Worm (Caenorhabditis elegans): ENCODE data around the gene pro-1.

The pro-1 gene

DNA sequence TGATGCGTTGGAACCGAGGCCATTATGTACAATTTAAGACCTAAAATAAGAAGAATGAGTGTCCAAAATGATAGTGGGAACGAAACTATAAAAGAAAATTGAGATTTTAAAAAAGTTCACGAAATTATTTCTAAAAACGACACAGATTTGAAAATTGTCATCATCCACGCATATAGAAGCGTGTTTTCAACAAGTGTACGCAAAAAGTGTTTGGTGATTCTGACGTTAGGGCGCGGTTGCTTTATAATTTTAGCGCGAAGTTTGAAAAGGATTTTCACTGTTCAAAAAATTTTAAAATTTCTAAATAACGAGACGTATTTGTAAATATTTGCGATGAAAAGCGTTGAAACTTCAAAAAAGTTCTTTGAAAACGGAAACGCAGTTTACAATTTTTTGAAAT lies 21.6 kb upstream of the pro-1 start, which contains the start of gene cdc-48.1 (continued):
- TF ChIP-seq hlh-15 (tag; optimal IDR thresholded peaks at IDR 0.05) (peak; percentile 35), rnt-1 (tag; optimal IDR thresholded peaks at IDR 0.05) (peak; percentile 98), ceh-2 (tag; optimal IDR thresholded peaks at IDR 0.05) (peak; percentile 74), ceh-19 (GFP tag; optimal IDR thresholded peaks at IDR 0.05) (peak; percentile 84), zip-5 (tag; optimal IDR thresholded peaks at IDR 0.05) (peak; percentile 30), tbx-7 (tag; optimal IDR thresholded peaks at IDR 0.05) (peak; percentile 68), ahr-1 (tag; optimal IDR thresholded peaks at IDR 0.05) (peak; percentile 61), gmeb-2 (tag; optimal IDR thresholded peaks at IDR 0.05) (peak; percentile 77), dve-1 (tag; optimal IDR thresholded peaks at IDR 0.05) (peak; percentile 99), nhr-11 (tag; optimal IDR thresholded peaks at IDR 0.05) (peak; percentile 100), npax-4 (tag; optimal IDR thresholded peaks at IDR 0.05) (peak; percentile 20), syd-9 (tag; optimal IDR thresholded peaks at IDR 0.05) (peak; percentile 94), lim-6 (tag; optimal IDR thresholded peaks at IDR 0.05) (peak; percentile 89), ceh-6 (GFP tag; optimal IDR thresholded peaks at IDR 0.05) (peak; percentile 68), tbx-2 (tag; optimal IDR thresholded peaks at IDR 0.05) (peak; percentile 99), ceh-9 (tag; optimal IDR thresholded peaks at IDR 0.05) (no peak), ttx-3 (tag; optimal IDR thresholded peaks at IDR 0.05) (peak; percentile 68), F13H6.1 (tag; optimal IDR thresholded peaks at IDR 0.05) (peak; percentile 85), elt-4 (tag; optimal IDR thresholded peaks at IDR 0.05) (no peak), unc-55 (GFP tag; optimal IDR thresholded peaks at IDR 0.05) (peak; percentile 95), ztf-16 (tag; optimal IDR thresholded peaks at IDR 0.05) (peak; percentile 91), pag-3 (tag; optimal IDR thresholded peaks at IDR 0.05; ENCODE audit: borderline replicate concordance) (peak; percentile 93), ceh-48 (tag; optimal IDR thresholded peaks at IDR 0.05) (peak; percentile 81), hlh-30 (tag; optimal IDR thresholded peaks at IDR 0.05; ENCODE audit: insufficient read depth) (peak; percentile 89), nhr-232 (tag; optimal IDR thresholded peaks at IDR 0.05) (no peak), T23F11.4 (GFP tag; optimal IDR thresholded peaks at IDR 0.05) (peak; percentile 85), pha-4 (tag; optimal IDR thresholded peaks at IDR 0.05) (no peak), ceh-30 (tag; optimal IDR thresholded peaks at IDR 0.05) (peak; percentile 95), ama-1 (optimal IDR thresholded peaks at IDR 0.05) (no peak), C08G9.2 (tag; optimal IDR thresholded peaks at IDR 0.05) (peak; percentile 84), ceh-34 (tag; optimal IDR thresholded peaks at IDR 0.05) (peak; percentile 99)

DNA sequence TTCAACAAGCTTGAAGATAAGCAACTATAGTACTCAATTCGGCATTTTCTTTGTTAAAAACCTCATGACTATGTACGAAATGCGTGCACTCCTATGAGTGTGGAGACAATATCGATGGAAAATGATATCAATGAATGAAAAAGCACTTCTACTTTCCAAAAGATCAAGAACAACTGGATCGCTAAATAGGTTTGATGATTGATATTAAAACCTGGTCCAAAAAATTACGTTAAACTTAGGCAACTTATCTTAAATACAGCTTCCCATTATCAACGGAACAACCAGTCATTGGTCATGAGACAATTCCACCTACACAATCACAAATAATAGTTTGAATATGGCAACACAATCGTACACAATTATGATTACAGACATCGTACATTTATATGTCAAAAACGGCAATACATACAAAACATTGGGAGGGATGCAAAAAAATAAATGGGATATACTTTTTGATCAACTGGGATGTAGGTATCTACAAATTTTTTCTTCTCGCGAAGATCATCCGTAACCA lies 17.9 kb upstream of the pro-1 start:
- TF ChIP-seq ceh-2 (tag; optimal IDR thresholded peaks at IDR 0.05) (no peak), che-1 (tag; optimal IDR thresholded peaks at IDR 0.05) (no peak), C38D4.7 (GFP tag; optimal IDR thresholded peaks at IDR 0.05) (no peak), hlh-15 (tag; optimal IDR thresholded peaks at IDR 0.05) (no peak), npax-4 (tag; optimal IDR thresholded peaks at IDR 0.05) (no peak), T23F11.4 (GFP tag; optimal IDR thresholded peaks at IDR 0.05) (no peak), ceh-48 (tag; optimal IDR thresholded peaks at IDR 0.05) (no peak), zip-5 (tag; optimal IDR thresholded peaks at IDR 0.05) (no peak), fkh-10 (GFP tag; optimal IDR thresholded peaks at IDR 0.05) (no peak), madf-2 (tag; optimal IDR thresholded peaks at IDR 0.05) (no peak), unc-86 (tag; optimal IDR thresholded peaks at IDR 0.05) (no peak), elt-2 (tag; optimal IDR thresholded peaks at IDR 0.05) (no peak), F13H6.1 (tag; optimal IDR thresholded peaks at IDR 0.05) (no peak), pqm-1 (tag; optimal IDR thresholded peaks at IDR 0.05) (no peak)

- TF ChIP-seq ref-2 (tag; optimal IDR thresholded peaks at IDR 0.05) (peak; percentile 34), ceh-2 (tag; optimal IDR thresholded peaks at IDR 0.05) (no peak), nfya-1 (tag; optimal IDR thresholded peaks at IDR 0.05) (peak; percentile 24), fkh-10 (GFP tag; optimal IDR thresholded peaks at IDR 0.05) (no peak), hlh-30 (tag; optimal IDR thresholded peaks at IDR 0.05; ENCODE audit: insufficient read depth) (peak; percentile 85), unc-42 (tag; optimal IDR thresholded peaks at IDR 0.05) (peak; percentile 49), gmeb-2 (tag; optimal IDR thresholded peaks at IDR 0.05) (no peak), che-1 (tag; optimal IDR thresholded peaks at IDR 0.05) (no peak), ceh-14 (tag; optimal IDR thresholded peaks at IDR 0.05) (no peak), tbx-2 (tag; optimal IDR thresholded peaks at IDR 0.05) (peak; percentile 11), sox-4 (tag; optimal IDR thresholded peaks at IDR 0.05) (no peak), ceh-18 (tag; optimal IDR thresholded peaks at IDR 0.05) (peak; percentile 17), ahr-1 (tag; optimal IDR thresholded peaks at IDR 0.05) (no peak)
Measured at ce11 chrII:10558962-10559415, 17.2 kb upstream of the pro-1 start.
